Fruit fly (Drosophila melanogaster) S2 (cell line): Measurements from ENCODE around the gene Cyp4ac2.

ENCODE experiments used
- CG8478 ChIP-seq: fragments of >200 bp; optimal IDR thresholded peaks from 2 replicates; lab custom pipeline; 2018
- CTCF ChIP-seq, 2 experiments: fragments of >200 bp; optimal IDR thresholded peaks; 2 replicates each; lab custom pipeline; 2018

DNA sequence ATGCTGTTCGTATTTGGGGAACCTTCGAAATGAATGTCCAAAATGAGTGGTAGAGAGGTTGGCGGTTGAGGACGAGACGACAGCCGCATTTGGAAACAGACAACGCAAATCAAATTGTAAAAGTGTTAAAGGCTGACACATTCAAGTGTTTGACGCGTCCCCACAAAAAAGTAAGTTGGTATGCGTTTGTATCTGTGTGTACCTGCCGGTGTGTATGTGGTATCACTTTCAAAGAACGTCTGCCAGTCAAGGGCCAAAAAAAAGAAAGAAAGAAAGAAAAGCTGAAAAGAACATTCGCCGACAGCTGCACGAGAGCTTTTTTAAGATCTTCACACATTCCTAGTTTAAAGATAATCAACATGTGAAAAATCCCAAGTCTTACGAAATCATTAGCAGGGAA is 18.4 kb upstream of the Cyp4ac2 start:
- TF ChIP-seq CG8478 (lab: Kevin White, UChicago) (no peak), CTCF (optimal IDR thresholded peaks at IDR 0.05; lab: Kevin White, UChicago) (no peak)
